Worm (Caenorhabditis elegans): Measurements from ENCODE around the gene K07F5.15.
"Not testable (repeated sequence)": the region's sequence is repeated elsewhere in the genome, so short reads cannot be mapped to it uniquely, and the experiment has no call there.

ce11 chrIV:9894331-9894730 lies 29.5 kb downstream of the K07F5.15 start, which contains the start of gene msp-77:
- not testable (repeated sequence) for TF ChIP-seq aly-2 (tag; optimal IDR thresholded peaks at IDR 0.05); sma-3 (GFP tag; optimal IDR thresholded peaks at IDR 0.05); nhr-11 (tag; optimal IDR thresholded peaks at IDR 0.05); lin-13 (GFP tag; optimal IDR thresholded peaks at IDR 0.05); nhr-77 (tag; optimal IDR thresholded peaks at IDR 0.05); snpc-4 (tag; optimal IDR thresholded peaks at IDR 0.05); lin-11 (tag; optimal IDR thresholded peaks at IDR 0.05); ceh-82 (tag; optimal IDR thresholded peaks at IDR 0.05)
